Fruit fly (Drosophila melanogaster) whole organism, embryonic: Measurements from ENCODE around the gene DnaJ-H.

ENCODE experiments used
- CG12769 ChIP-seq: fragments of 200-800 bp; sonication (Bioruptor generic); optimal IDR thresholded peaks from 2 replicates; lab custom pipeline; 2019; ENCODE audit warnings: missing biosample characterization, mild to moderate bottlenecking, missing genetic modification characterization, moderate library complexity
- CG8281 ChIP-seq: fragments of 200-800 bp; sonication (Bioruptor generic); optimal IDR thresholded peaks from 2 replicates; lab custom pipeline; 2018; ENCODE audit warnings: missing biosample characterization, mild to moderate bottlenecking, missing genetic modification characterization, moderate library complexity
- E2f2 ChIP-seq: fragments of 200-800 bp; sonication (Bioruptor generic); IDR thresholded peaks from 2 replicates; pipeline ENCODE4 v1.3.6; 2022; ENCODE audit warnings: missing biosample characterization, missing genetic modification characterization
- fd102C ChIP-seq: fragments of 200-800 bp; sonication (Bioruptor generic); optimal IDR thresholded peaks from 2 replicates; lab custom pipeline; 2018; ENCODE audit warnings: missing biosample characterization, mild to moderate bottlenecking, missing genetic modification characterization, moderate library complexity
- h ChIP-seq: fragments of >200 bp; optimal IDR thresholded peaks from 2 replicates; lab custom pipeline; 2017
- pb ChIP-seq: fragments of 200-800 bp; sonication (Bioruptor generic); optimal IDR thresholded peaks from 3 replicates; lab custom pipeline; 2016; ENCODE audit warnings: missing biosample characterization, missing genetic modification characterization

- TF ChIP-seq fd102C (GFP tag; lab: Kevin White, UChicago) (no peak), E2f2 (GFP tag; lab: Robert Waterston, UW) (no peak), h (no peak), CG12769 (no peak), pb (no peak), CG8281 (tag; lab: Kevin White, UChicago) (no peak)
These were observed 16.5 kb upstream of the DnaJ-H start, which contains the start of gene Mgat3 for dm6 chr2L:13182415-13182814.
